Worm (Caenorhabditis elegans): ENCODE results near the gene hoe-1.
"Not testable (repeated sequence)": the region's sequence is repeated elsewhere in the genome, so short reads cannot be mapped to it uniquely, and the experiment has no call there.

hoe-1 gene

DNA sequence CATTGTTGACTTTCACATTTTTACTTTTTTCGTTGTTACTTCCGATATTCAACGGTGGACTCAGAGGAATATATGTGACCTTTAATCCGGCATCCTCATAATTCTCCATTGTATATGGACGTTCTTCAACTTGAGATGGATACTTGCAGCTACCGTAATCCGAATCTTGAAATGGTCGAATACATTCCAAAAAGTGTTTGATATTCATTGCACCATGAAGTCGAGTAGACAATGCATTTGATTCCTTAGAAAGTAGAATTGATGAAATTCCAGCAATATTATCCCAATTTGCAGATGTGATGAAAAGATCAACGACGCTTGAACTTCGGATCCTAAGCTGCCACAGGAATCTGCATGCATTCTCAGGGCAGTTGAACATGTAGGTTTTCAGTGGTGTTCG, 1.6 kb downstream of the hoe-1 start:
- no peak for TF ChIP-seq hlh-30 (tag; optimal IDR thresholded peaks at IDR 0.05; ENCODE audit: insufficient read depth)
- TF ChIP-seq sdc-2 (tag; optimal IDR thresholded peaks at IDR 0.05) = no peak
- no peak for TF ChIP-seq pha-4 (tag; optimal IDR thresholded peaks at IDR 0.05)
- no peak for TF ChIP-seq ets-4 (tag; optimal IDR thresholded peaks at IDR 0.05)
- no peak for TF ChIP-seq ceh-48 (tag; optimal IDR thresholded peaks at IDR 0.05)
- TF ChIP-seq ceh-30 (tag; optimal IDR thresholded peaks at IDR 0.05) = no peak
- TF ChIP-seq hlh-8 (tag; optimal IDR thresholded peaks at IDR 0.05) = no peak
- TF ChIP-seq hlh-15 (tag; optimal IDR thresholded peaks at IDR 0.05) = no peak
- no peak for TF ChIP-seq hlh-6 (tag; optimal IDR thresholded peaks at IDR 0.05)
- TF ChIP-seq pag-3 (tag; optimal IDR thresholded peaks at IDR 0.05; ENCODE audit: borderline replicate concordance) = no peak
- TF ChIP-seq ceh-18 (tag; optimal IDR thresholded peaks at IDR 0.05) = no peak
- TF ChIP-seq che-1 (tag; optimal IDR thresholded peaks at IDR 0.05) = no peak
- TF ChIP-seq ref-2 (tag; optimal IDR thresholded peaks at IDR 0.05) = no peak
- no peak for TF ChIP-seq Y22D7AL.16 (tag; optimal IDR thresholded peaks at IDR 0.05)
- TF ChIP-seq ceh-24 (tag; optimal IDR thresholded peaks at IDR 0.05) = no peak
- no peak for TF ChIP-seq ceh-6 (GFP tag; optimal IDR thresholded peaks at IDR 0.05)
- no peak for TF ChIP-seq lim-6 (tag; optimal IDR thresholded peaks at IDR 0.05)

DNA sequence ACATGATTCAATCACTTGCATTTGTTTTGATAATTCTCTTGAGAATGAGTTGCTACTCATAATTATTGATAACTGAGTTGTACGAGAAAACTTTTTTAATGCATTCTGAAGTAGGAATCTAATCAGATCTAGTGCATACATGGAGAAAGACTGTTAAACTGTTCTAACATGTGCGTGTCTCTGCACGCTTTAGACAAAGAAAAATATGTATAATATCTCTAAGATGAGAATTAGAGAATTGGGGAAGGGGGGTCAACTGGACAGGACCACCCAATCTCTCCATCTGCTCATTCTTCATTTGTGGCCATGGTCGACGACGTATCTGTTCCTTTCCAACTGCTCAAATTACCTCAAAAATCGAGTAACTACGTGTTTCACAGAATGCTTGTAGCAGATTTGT, 6.8 kb downstream of the hoe-1 start, which contains the start of gene fbxb-78:
Gene fbxb-78, plus strand, starts transcription at position 301 of the 400 bp plus-strand sequence.
- TF ChIP-seq fkh-6 (tag; optimal IDR thresholded peaks at IDR 0.05) (no peak), unc-86 (tag; optimal IDR thresholded peaks at IDR 0.05) (no peak), K09A11.1 (tag; optimal IDR thresholded peaks at IDR 0.05; ENCODE audit: insufficient read depth) (no peak), F13H6.1 (tag; optimal IDR thresholded peaks at IDR 0.05) (no peak), pqm-1 (tag; optimal IDR thresholded peaks at IDR 0.05) (no peak), pag-3 (tag; optimal IDR thresholded peaks at IDR 0.05; ENCODE audit: borderline replicate concordance) (no peak)

DNA sequence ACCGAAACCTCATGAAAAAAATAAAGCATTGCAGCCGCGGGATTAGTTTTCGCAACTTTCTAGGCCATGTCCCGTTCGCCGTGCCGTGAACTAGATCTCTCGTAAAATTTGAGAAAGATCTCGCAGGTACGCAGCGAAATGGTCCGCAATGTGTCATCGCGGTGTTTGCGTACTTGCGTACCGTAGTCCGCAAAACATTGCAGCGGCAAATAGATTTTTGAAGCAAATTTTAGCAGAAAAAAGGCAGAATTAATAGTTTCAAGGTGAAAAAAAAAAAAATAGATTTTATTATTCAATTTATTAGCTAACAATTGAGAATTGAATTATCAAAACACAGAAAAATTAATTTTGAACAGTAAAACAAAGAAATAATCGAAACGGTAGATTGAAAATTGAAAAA, 16.1 kb downstream of the hoe-1 start:
- TF ChIP-seq F13H6.1 (tag; optimal IDR thresholded peaks at IDR 0.05) (peak; percentile 28), ceh-18 (tag; optimal IDR thresholded peaks at IDR 0.05) (peak; percentile 64), unc-86 (tag; optimal IDR thresholded peaks at IDR 0.05) (peak; percentile 46), nfya-1 (tag; optimal IDR thresholded peaks at IDR 0.05) (peak; percentile 60), sox-2 (GFP tag; IDR thresholded peaks at IDR 0.05) (peak; percentile 13; the same call in 1 of the 2 replicates), tbx-2 (tag; optimal IDR thresholded peaks at IDR 0.05) (peak; percentile 65), ceh-31 (tag; optimal IDR thresholded peaks at IDR 0.05) (peak; percentile 79), ceh-2 (tag; optimal IDR thresholded peaks at IDR 0.05) (peak; percentile 47), ceh-34 (tag; optimal IDR thresholded peaks at IDR 0.05) (peak; percentile 85), ceh-45 (GFP tag; IDR thresholded peaks at IDR 0.05) (0 out of 2 replicates have a peak, but pooled peaks have one; percentile 56), ref-2 (tag; optimal IDR thresholded peaks at IDR 0.05) (peak; percentile 83), ceh-14 (tag; optimal IDR thresholded peaks at IDR 0.05) (peak; percentile 87), elt-2 (tag; optimal IDR thresholded peaks at IDR 0.05) (peak; percentile 37), unc-42 (tag; optimal IDR thresholded peaks at IDR 0.05) (peak; percentile 58), C08G9.2 (tag; optimal IDR thresholded peaks at IDR 0.05) (peak; percentile 55), unc-3 (GFP tag; conservative IDR thresholded peaks at IDR 0.05) (0 out of 2 replicates have a peak, but pooled peaks have one; percentile 36), unc-3 (tag; optimal IDR thresholded peaks at IDR 0.05) (peak; percentile 13), ets-4 (tag; optimal IDR thresholded peaks at IDR 0.05) (peak; percentile 21), madf-2 (tag; optimal IDR thresholded peaks at IDR 0.05) (peak; percentile 24)

DNA sequence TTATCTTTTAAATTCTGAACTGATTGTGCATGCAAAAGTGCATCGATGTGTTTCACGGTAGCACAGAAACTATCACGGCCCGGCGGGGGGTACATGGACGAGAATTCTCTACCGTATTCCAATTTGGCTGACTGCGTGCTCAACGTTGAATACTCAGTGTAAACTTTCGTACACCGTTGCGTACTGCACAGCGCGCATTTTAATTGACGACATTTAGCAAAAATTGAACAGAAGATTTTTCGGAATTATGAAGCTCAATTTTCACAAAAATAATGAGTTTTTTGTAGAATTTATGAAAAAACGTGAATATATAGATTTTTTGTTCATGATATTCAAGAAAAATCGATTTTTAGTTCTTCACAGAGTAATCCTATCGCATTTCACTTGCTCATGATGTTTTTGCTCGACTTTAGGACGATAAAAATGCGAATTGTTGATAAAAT, 18.6 kb downstream of the hoe-1 start:
- peak; percentile 52 for TF ChIP-seq tbx-2 (tag; optimal IDR thresholded peaks at IDR 0.05)
- peak; percentile 36; the same call in 1 of the 2 replicates for TF ChIP-seq sox-2 (GFP tag; IDR thresholded peaks at IDR 0.05)
- TF ChIP-seq elt-2 (tag; optimal IDR thresholded peaks at IDR 0.05) = peak; percentile 23
- peak; percentile 32 for TF ChIP-seq tbx-7 (tag; optimal IDR thresholded peaks at IDR 0.05)
- TF ChIP-seq unc-3 (GFP tag; conservative IDR thresholded peaks at IDR 0.05) = not testable (repeated sequence)
- TF ChIP-seq unc-3 (tag; optimal IDR thresholded peaks at IDR 0.05) = peak; percentile 46
- TF ChIP-seq ets-4 (tag; optimal IDR thresholded peaks at IDR 0.05) = peak; percentile 28
- TF ChIP-seq ceh-34 (tag; optimal IDR thresholded peaks at IDR 0.05) = peak; percentile 88
- peak; percentile 96 for TF ChIP-seq ref-2 (tag; optimal IDR thresholded peaks at IDR 0.05)
- peak; percentile 2 for TF ChIP-seq C08G9.2 (tag; optimal IDR thresholded peaks at IDR 0.05)
- peak; percentile 73 for TF ChIP-seq ceh-14 (tag; optimal IDR thresholded peaks at IDR 0.05)
- TF ChIP-seq nfya-1 (tag; optimal IDR thresholded peaks at IDR 0.05) = peak; percentile 47
- TF ChIP-seq ceh-31 (tag; optimal IDR thresholded peaks at IDR 0.05) = peak; percentile 75
- peak; percentile 27 for TF ChIP-seq unc-86 (tag; optimal IDR thresholded peaks at IDR 0.05)
- peak; percentile 63 for TF ChIP-seq unc-42 (tag; optimal IDR thresholded peaks at IDR 0.05)
- peak; percentile 43; the same call in 1 of the 2 replicates for TF ChIP-seq ceh-45 (GFP tag; IDR thresholded peaks at IDR 0.05)
- TF ChIP-seq ceh-18 (tag; optimal IDR thresholded peaks at IDR 0.05) = peak; percentile 59
- peak; percentile 40 for TF ChIP-seq hlh-8 (tag; optimal IDR thresholded peaks at IDR 0.05)
